Fruit fly (Drosophila melanogaster) whole organism, embryonic: Measurements from ENCODE around the gene mRpS30.

ENCODE experiments used
- Aef1 ChIP-seq: fragments of 200-800 bp; sonication (Bioruptor generic); IDR thresholded peaks from 3 replicates; pipeline ENCODE4 v1.3.6; 2022; ENCODE audit warnings: missing biosample characterization, missing genetic modification characterization
- Atf6 ChIP-seq: fragments of 200-800 bp; sonication (Bioruptor generic); IDR thresholded peaks from 2 replicates; pipeline ENCODE4 v1.3.6; 2022; ENCODE audit warnings: missing biosample characterization, missing genetic modification characterization
- CG10366 ChIP-seq: fragments of 200-800 bp; sonication (Bioruptor generic); IDR thresholded peaks from 2 replicates; pipeline ENCODE4 v1.3.6; 2022; ENCODE audit warnings: missing biosample characterization, missing genetic modification characterization
- CG11398 ChIP-seq: fragments of 200-800 bp; sonication (Bioruptor generic); optimal IDR thresholded peaks from 2 replicates; lab custom pipeline; 2016; ENCODE audit warnings: missing biosample characterization, missing genetic modification characterization
- CG13287 ChIP-seq: fragments of 200-800 bp; sonication (Bioruptor generic); IDR thresholded peaks from 2 replicates; pipeline ENCODE4 v1.3.6; 2022; ENCODE audit warnings: missing biosample characterization, missing genetic modification characterization; ENCODE audit not compliant: partially characterized antibody
- CG13296 ChIP-seq: fragments of 200-800 bp; sonication (Bioruptor generic); optimal IDR thresholded peaks from 3 replicates; lab custom pipeline; 2018; ENCODE audit warnings: missing biosample characterization, mild to moderate bottlenecking, missing genetic modification characterization
- CG13424 ChIP-seq: fragments of 200-800 bp; sonication (Bioruptor generic); optimal IDR thresholded peaks from 2 replicates; lab custom pipeline; 2019; ENCODE audit warnings: missing biosample characterization, mild to moderate bottlenecking, missing genetic modification characterization, moderate library complexity
- CG1602 ChIP-seq: fragments of 200-800 bp; sonication (Bioruptor generic); optimal IDR thresholded peaks from 3 replicates; lab custom pipeline; 2016; ENCODE audit warnings: missing biosample characterization, missing genetic modification characterization
- CG16779 ChIP-seq: fragments of 200-800 bp; sonication (Bioruptor generic); IDR thresholded peaks from 2 replicates; pipeline ENCODE4 v1.3.6; 2022; ENCODE audit warnings: missing biosample characterization, missing genetic modification characterization
- CG18262 ChIP-seq: fragments of 200-800 bp; optimal IDR thresholded peaks from 3 replicates; lab custom pipeline; 2019; ENCODE audit warnings: missing biosample characterization, mild to moderate bottlenecking, missing genetic modification characterization, moderate library complexity
- CG31365 ChIP-seq: fragments of 200-800 bp; sonication (Bioruptor generic); optimal IDR thresholded peaks from 2 replicates; lab custom pipeline; 2018; ENCODE audit warnings: missing biosample characterization, mild to moderate bottlenecking, missing genetic modification characterization
- CG34224 ChIP-seq: fragments of 200-800 bp; sonication (Bioruptor generic); IDR thresholded peaks from 3 replicates; pipeline ENCODE4 v1.3.6; 2022; ENCODE audit warnings: missing biosample characterization, missing genetic modification characterization; ENCODE audit not compliant: partially characterized antibody
- CG3995 ChIP-seq: fragments of 200-800 bp; sonication (Bioruptor generic); optimal IDR thresholded peaks from 3 replicates; lab custom pipeline; 2016; ENCODE audit warnings: missing biosample characterization, missing genetic modification characterization
- CG4424 ChIP-seq: fragments of 200-800 bp; sonication (Bioruptor generic); optimal IDR thresholded peaks from 3 replicates; lab custom pipeline; 2016; ENCODE audit warnings: missing biosample characterization, missing genetic modification characterization
- CG6791 ChIP-seq: fragments of 200-800 bp; sonication (Bioruptor generic); IDR thresholded peaks from 3 replicates; pipeline ENCODE4 v1.3.6; 2022; ENCODE audit warnings: missing biosample characterization, missing genetic modification characterization; ENCODE audit not compliant: partially characterized antibody
- CG9797 ChIP-seq: fragments of 200-800 bp; sonication (Bioruptor generic); optimal IDR thresholded peaks from 3 replicates; lab custom pipeline; 2018; ENCODE audit warnings: missing biosample characterization, mild to moderate bottlenecking, missing genetic modification characterization
- CG9817 ChIP-seq: fragments of 200-800 bp; sonication (Bioruptor generic); optimal IDR thresholded peaks from 2 replicates; lab custom pipeline; 2018; ENCODE audit warnings: missing biosample characterization, mild to moderate bottlenecking, missing genetic modification characterization, moderate library complexity
- D ChIP-seq, 2 experiments: fragments of 200-800 bp in 1 of 2; fragments of >200 bp in 1 of 2; sonication (Bioruptor generic) in 1 of 2; optimal IDR thresholded peaks; 2 replicates in 1 of 2; 3 replicates in 1 of 2; lab custom pipeline; 2017; ENCODE audit warnings: mild to moderate bottlenecking in 1 of 2, missing biosample characterization in 1 of 2, missing genetic modification characterization in 1 of 2, missing genetic modification reagents in 1 of 2
- Doc2 ChIP-seq: fragments of 200-800 bp; sonication (Bioruptor generic); IDR thresholded peaks from 2 replicates; pipeline ENCODE4 v1.3.6; 2022; ENCODE audit warnings: missing biosample characterization, missing genetic modification characterization
- HHEX ChIP-seq: fragments of 200-800 bp; sonication (Bioruptor generic); optimal IDR thresholded peaks from 3 replicates; lab custom pipeline; 2017; ENCODE audit warnings: missing biosample characterization, mild to moderate bottlenecking, missing genetic modification characterization, missing genetic modification reagents
- Hmx ChIP-seq: fragments of 200-800 bp; sonication (Bioruptor generic); optimal IDR thresholded peaks from 2 replicates; lab custom pipeline; 2016; ENCODE audit warnings: missing biosample characterization, missing genetic modification characterization
- MESR4 ChIP-seq: fragments of 200-800 bp; sonication (Bioruptor generic); optimal IDR thresholded peaks from 2 replicates; lab custom pipeline; 2018; ENCODE audit warnings: missing biosample characterization, mild to moderate bottlenecking, missing genetic modification characterization, moderate library complexity
- Mad ChIP-seq: fragments of 200-800 bp; sonication (Bioruptor generic); optimal IDR thresholded peaks from 2 replicates; lab custom pipeline; 2016; ENCODE audit warnings: missing biosample characterization, missing genetic modification characterization
- NC2α ChIP-seq: fragments of 200-800 bp; sonication (Bioruptor generic); optimal IDR thresholded peaks from 2 replicates; lab custom pipeline; 2016; ENCODE audit warnings: missing biosample characterization, missing genetic modification characterization
- NFAT ChIP-seq: fragments of 200-800 bp; sonication (Bioruptor generic); IDR thresholded peaks from 2 replicates; pipeline ENCODE4 v1.3.6; 2022; ENCODE audit warnings: missing biosample characterization, missing genetic modification characterization
- Ptx1 ChIP-seq: fragments of 200-800 bp; sonication (Bioruptor generic); IDR thresholded peaks from 2 replicates; pipeline ENCODE4 v1.3.6; 2022; ENCODE audit warnings: missing biosample characterization, missing genetic modification characterization
- Rx ChIP-seq: fragments of 200-800 bp; sonication (Bioruptor generic); IDR thresholded peaks from 2 replicates; pipeline ENCODE4 v1.3.6; 2022; ENCODE audit warnings: missing biosample characterization, missing genetic modification characterization
- ac ChIP-seq: fragments of 200-800 bp; sonication (Bioruptor generic); optimal IDR thresholded peaks from 3 replicates; lab custom pipeline; 2017; ENCODE audit warnings: missing biosample characterization, mild to moderate bottlenecking, missing genetic modification characterization
- ash1 ChIP-seq: fragments of 200-800 bp; sonication (Bioruptor generic); optimal IDR thresholded peaks from 2 replicates; lab custom pipeline; 2018; ENCODE audit warnings: missing biosample characterization, mild to moderate bottlenecking, missing genetic modification characterization
- crc ChIP-seq: fragments of 200-800 bp; sonication (Bioruptor generic); optimal IDR thresholded peaks from 2 replicates; lab custom pipeline; 2016; ENCODE audit warnings: missing biosample characterization, missing genetic modification characterization
- dysf ChIP-seq: fragments of 200-800 bp; sonication (Bioruptor generic); IDR thresholded peaks from 3 replicates; pipeline ENCODE4 v1.3.6; 2022; ENCODE audit warnings: missing biosample characterization, missing genetic modification characterization
- exex ChIP-seq: fragments of 200-800 bp; sonication (Bioruptor generic); optimal IDR thresholded peaks from 4 replicates; lab custom pipeline; 2018; ENCODE audit warnings: missing biosample characterization, mild to moderate bottlenecking, missing genetic modification characterization, moderate library complexity
- fd3F ChIP-seq: fragments of 200-800 bp; sonication (Bioruptor generic); optimal IDR thresholded peaks from 2 replicates; lab custom pipeline; 2018; ENCODE audit warnings: missing biosample characterization, mild to moderate bottlenecking, missing genetic modification characterization, moderate library complexity
- gro ChIP-seq: fragments of 200-800 bp; sonication (Bioruptor generic); optimal IDR thresholded peaks from 2 replicates; lab custom pipeline; 2016; ENCODE audit warnings: missing biosample characterization, missing genetic modification characterization
- gsb-n ChIP-seq: fragments of 200-800 bp; sonication (Bioruptor generic); optimal IDR thresholded peaks from 3 replicates; lab custom pipeline; 2018; ENCODE audit warnings: missing biosample characterization, mild to moderate bottlenecking, missing genetic modification characterization
- ham ChIP-seq: fragments of 200-800 bp; sonication (Bioruptor generic); IDR thresholded peaks from 2 replicates; pipeline ENCODE4 v1.3.6; 2022; ENCODE audit warnings: missing biosample characterization, missing genetic modification characterization
- hb ChIP-seq: fragments of 200-800 bp; sonication (Bioruptor generic); IDR thresholded peaks from 3 replicates; pipeline ENCODE4 v1.3.6; 2022; ENCODE audit warnings: missing biosample characterization, missing genetic modification characterization; ENCODE audit not compliant: partially characterized antibody
- her ChIP-seq: fragments of 200-800 bp; sonication (Bioruptor generic); optimal IDR thresholded peaks from 2 replicates; lab custom pipeline; 2016; ENCODE audit warnings: missing biosample characterization, missing genetic modification characterization
- ind ChIP-seq: fragments of 200-800 bp; sonication (Bioruptor generic); optimal IDR thresholded peaks from 3 replicates; lab custom pipeline; 2016; ENCODE audit warnings: missing biosample characterization, missing genetic modification characterization
- inv ChIP-seq: fragments of 200-800 bp; sonication (Bioruptor generic); IDR thresholded peaks from 2 replicates; pipeline ENCODE4 v1.3.6; 2022; ENCODE audit warnings: missing biosample characterization, missing genetic modification characterization; ENCODE audit not compliant: partially characterized antibody
- jing ChIP-seq: fragments of 200-800 bp; sonication (Bioruptor generic); optimal IDR thresholded peaks from 2 replicates; lab custom pipeline; 2018; ENCODE audit warnings: missing biosample characterization, mild to moderate bottlenecking, missing genetic modification characterization
- kay ChIP-seq: fragments of 200-800 bp; sonication (Bioruptor generic); optimal IDR thresholded peaks from 2 replicates; lab custom pipeline; 2016; ENCODE audit warnings: missing biosample characterization, missing genetic modification characterization
- klu ChIP-seq: fragments of 200-800 bp; sonication (Bioruptor generic); IDR thresholded peaks from 2 replicates; pipeline ENCODE4 v1.3.6; 2022; ENCODE audit warnings: missing biosample characterization, missing genetic modification characterization
- lab ChIP-seq: fragments of 200-800 bp; sonication (Bioruptor generic); optimal IDR thresholded peaks from 3 replicates; lab custom pipeline; 2017; ENCODE audit warnings: missing biosample characterization, missing genetic modification characterization, mild to moderate bottlenecking, moderate library complexity, missing genetic modification reagents
- pho ChIP-seq: fragments of 200-800 bp; sonication (Bioruptor generic); optimal IDR thresholded peaks from 2 replicates; lab custom pipeline; 2016; ENCODE audit warnings: missing biosample characterization, missing genetic modification characterization
- salm ChIP-seq: fragments of 200-800 bp; sonication (Bioruptor generic); optimal IDR thresholded peaks from 2 replicates; lab custom pipeline; 2018; ENCODE audit warnings: missing biosample characterization, mild to moderate bottlenecking, missing genetic modification characterization
- shn ChIP-seq: fragments of 200-800 bp; sonication (Bioruptor generic); optimal IDR thresholded peaks from 3 replicates; lab custom pipeline; 2016; ENCODE audit warnings: missing biosample characterization, missing genetic modification characterization
- sug ChIP-seq: fragments of 200-800 bp; optimal IDR thresholded peaks from 2 replicates; lab custom pipeline; 2019; ENCODE audit warnings: missing biosample characterization, mild to moderate bottlenecking, missing genetic modification characterization, moderate library complexity
- unc-4 ChIP-seq: fragments of 200-800 bp; sonication (Bioruptor generic); IDR thresholded peaks from 2 replicates; pipeline ENCODE4 v1.3.6; 2022; ENCODE audit warnings: missing biosample characterization, missing genetic modification characterization; ENCODE audit not compliant: partially characterized antibody
- usp ChIP-seq: fragments of >200 bp; optimal IDR thresholded peaks from 2 replicates; lab custom pipeline; 2017; ENCODE audit warnings: missing biosample characterization, missing genetic modification characterization

The mRpS30 gene

DNA sequence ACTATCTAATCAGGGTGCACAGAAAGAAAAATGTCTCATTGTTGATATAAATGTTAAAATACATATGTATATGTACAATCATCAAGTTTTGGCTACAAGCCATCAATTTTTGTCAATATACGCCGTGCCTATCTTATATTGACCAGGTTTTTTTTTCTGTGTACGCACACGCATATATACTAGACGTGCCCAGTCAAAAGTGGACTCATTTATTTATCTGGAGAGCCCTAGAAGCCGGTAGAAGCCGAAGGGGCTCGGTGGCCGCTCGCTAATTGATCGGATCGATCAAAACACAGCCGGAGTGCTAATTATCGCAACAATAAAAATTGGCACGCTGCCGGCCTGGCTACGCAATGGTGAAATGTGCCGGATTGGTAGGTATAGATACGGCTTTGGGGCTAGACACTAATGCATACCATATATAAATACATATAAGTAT is 45.5 kb upstream of the mRpS30 start (continued):
- TF ChIP-seq usp (GFP tag; lab: Kevin White, UChicago), result no peak
- no peak for TF ChIP-seq MESR4
- TF ChIP-seq sug (tag; lab: Kevin White, UChicago), result peak; percentile 54
- peak; percentile 72 for TF ChIP-seq NFAT (GFP tag; lab: Robert Waterston, UW)
- TF ChIP-seq inv (GFP tag; lab: Robert Waterston, UW), result no peak
- TF ChIP-seq ash1 (GFP tag; lab: Kevin White, UChicago), result peak; percentile 42
- TF ChIP-seq her (GFP tag; lab: Kevin White, UChicago), result peak; percentile 47
- peak; percentile 14 for TF ChIP-seq CG3995
- TF ChIP-seq gsb-n (tag; lab: Kevin White, UChicago), result no peak
- TF ChIP-seq CG31365 (tag; lab: Kevin White, UChicago), result peak; percentile 52
- peak; percentile 77 for TF ChIP-seq CG13424 (tag; lab: Kevin White, UChicago)
- TF ChIP-seq CG16779 (GFP tag; lab: Robert Waterston, UW), result peak; percentile 78; the same call in 1 of the 2 replicates
- peak; percentile 33; the same call in 1 of the 2 replicates for TF ChIP-seq klu (GFP tag; lab: Robert Waterston, UW)
- no peak for TF ChIP-seq Doc2
- TF ChIP-seq Mad (GFP tag; lab: Kevin White, UChicago), result peak; percentile 52
- peak; percentile 68 for TF ChIP-seq kay (GFP tag; lab: Kevin White, UChicago)
- no peak for TF ChIP-seq unc-4
- TF ChIP-seq hb, result no peak
- no peak for TF ChIP-seq D (optimal IDR thresholded peaks at IDR 0.05; lab: Kevin White, UChicago)
- no peak for TF ChIP-seq D (GFP tag; optimal IDR thresholded peaks at IDR 0.05; lab: Kevin White, UChicago)
- no peak for TF ChIP-seq CG9797 (GFP tag; lab: Kevin White, UChicago)
- no peak for TF ChIP-seq CG34224 (GFP tag; lab: Robert Waterston, UW)
- no peak for TF ChIP-seq shn (GFP tag; lab: Kevin White, UChicago)
- TF ChIP-seq CG4424 (GFP tag; lab: Kevin White, UChicago), result peak; percentile 19
- TF ChIP-seq CG9817 (tag; lab: Kevin White, UChicago), result peak; percentile 69
- TF ChIP-seq ham (GFP tag; lab: Robert Waterston, UW), result peak; percentile 38; the same call in 1 of the 2 replicates
- peak; percentile 83 for TF ChIP-seq dysf (GFP tag; lab: Robert Waterston, UW)
- TF ChIP-seq Rx (GFP tag; lab: Robert Waterston, UW), result peak; percentile 50; the same call in 1 of the 2 replicates
- TF ChIP-seq CG11398, result no peak
- peak; percentile 67 for TF ChIP-seq ind (GFP tag; lab: Kevin White, UChicago)
- no peak for TF ChIP-seq ac
- peak; percentile 75 for TF ChIP-seq Ptx1 (GFP tag; lab: Robert Waterston, UW)
- TF ChIP-seq HHEX (GFP tag; lab: Kevin White, UChicago), result peak; percentile 80
- TF ChIP-seq pho (GFP tag; lab: Kevin White, UChicago), result peak; percentile 69
- peak; percentile 99 for TF ChIP-seq exex (tag; lab: Kevin White, UChicago)
- TF ChIP-seq jing (GFP tag; lab: Kevin White, UChicago), result no peak
- TF ChIP-seq CG10366, result peak; percentile 80
- no peak for TF ChIP-seq NC2α (GFP tag; lab: Kevin White, UChicago)
- TF ChIP-seq Aef1 (GFP tag; lab: Robert Waterston, UW), result peak; percentile 73
- TF ChIP-seq fd3F (GFP tag; lab: Kevin White, UChicago), result peak; percentile 60
- peak; percentile 87 for TF ChIP-seq gro (GFP tag; lab: Kevin White, UChicago)
- TF ChIP-seq CG18262 (tag; lab: Kevin White, UChicago), result peak; percentile 53
- TF ChIP-seq Hmx (GFP tag; lab: Kevin White, UChicago), result no peak
- peak; percentile 89 for TF ChIP-seq Atf6
- TF ChIP-seq CG13287, result no peak
- TF ChIP-seq crc (GFP tag; lab: Kevin White, UChicago), result peak; percentile 22
- no peak for TF ChIP-seq CG6791 (GFP tag; lab: Robert Waterston, UW)
- TF ChIP-seq lab (GFP tag; lab: Kevin White, UChicago), result peak; percentile 90
- peak; percentile 55 for TF ChIP-seq salm
- peak; percentile 59 for TF ChIP-seq CG1602 (GFP tag; lab: Kevin White, UChicago)
- TF ChIP-seq CG13296, result peak; percentile 83
